Worm (Caenorhabditis elegans) whole organism, L4 larva: ENCODE measurements around the gene imb-2.
A peak's percentile ranks its signal among the peaks of the same experiment; 100 is the strongest.

Source experiments
- D1046.2 ChIP-seq: fragments of 200-800 bp; sonication (Bioruptor generic); IDR thresholded peaks from 2 replicates; pipeline ENCODE4 v1.3.6; 2022; ENCODE audit warnings: missing genetic modification characterization, missing compliant biosample characterization
- F49E8.2 ChIP-seq: sonication (generic microtip); optimal IDR thresholded peaks from 2 replicates; lab custom pipeline; 2016; ENCODE audit warnings: missing compliant biosample characterization, mild to moderate bottlenecking, missing genetic modification characterization, borderline replicate concordance
- T26A8.4 ChIP-seq: fragments of 200-800 bp; sonication (Bioruptor generic); IDR thresholded peaks from 2 replicates; pipeline ENCODE4 v1.3.6; 2022; ENCODE audit warnings: missing genetic modification characterization, missing compliant biosample characterization
- Y48G9A.11 ChIP-seq: fragments of 200-800 bp; sonication (Bioruptor generic); IDR thresholded peaks from 2 replicates; pipeline ENCODE4 v1.3.6; 2022; ENCODE audit warnings: missing genetic modification reagents, missing genetic modification characterization, missing compliant biosample characterization
- Y75B8A.6 ChIP-seq: fragments of 200-800 bp; sonication (Bioruptor generic); IDR thresholded peaks from 2 replicates; pipeline ENCODE4 v1.3.6; 2022; ENCODE audit warnings: missing genetic modification reagents, missing genetic modification characterization, missing compliant biosample characterization
- aha-1 ChIP-seq: fragments of 150-350 bp; peaks from one replicate; lab custom pipeline; 2014; ENCODE audit warnings: missing biosample characterization, missing genetic modification characterization
- aly-2 ChIP-seq: sonication (generic microtip); optimal IDR thresholded peaks from 2 replicates; lab custom pipeline; 2018; ENCODE audit warnings: missing biosample characterization, missing genetic modification characterization
- ama-1 ChIP-seq: fragments of 150-350 bp; optimal IDR thresholded peaks from 2 replicates; lab custom pipeline; 2014; ENCODE audit warnings: inconsistent platforms, mixed read lengths
- ceh-32 ChIP-seq: sonication (generic microtip); optimal IDR thresholded peaks from 2 replicates; lab custom pipeline; 2016; ENCODE audit warnings: mild to moderate bottlenecking, missing genetic modification characterization, missing compliant biosample characterization; ENCODE audit not compliant: poor library complexity
- ceh-44 ChIP-seq: fragments of 200-800 bp; sonication (Bioruptor generic); IDR thresholded peaks from 2 replicates; pipeline ENCODE4 v1.3.6; 2022; ENCODE audit warnings: missing genetic modification reagents, missing genetic modification characterization, missing compliant biosample characterization
- ceh-62 ChIP-seq: sonication (generic microtip); optimal IDR thresholded peaks from 2 replicates; lab custom pipeline; 2017; ENCODE audit warnings: missing biosample characterization, missing genetic modification characterization
- ctbp-1 ChIP-seq: fragments of 200-800 bp; sonication (Bioruptor generic); IDR thresholded peaks from 2 replicates; pipeline ENCODE4 v1.3.6; 2022; ENCODE audit warnings: missing genetic modification reagents, missing genetic modification characterization, missing compliant biosample characterization
- daf-12 ChIP-seq: fragments of 150-350 bp; optimal IDR thresholded peaks from 2 replicates; lab custom pipeline; 2014; ENCODE audit warnings: missing biosample characterization, missing genetic modification reagents, missing genetic modification characterization
- daf-8 ChIP-seq: fragments of 200-800 bp; sonication (Bioruptor generic); IDR thresholded peaks from 2 replicates; pipeline ENCODE4 v1.3.6; 2022; ENCODE audit warnings: missing genetic modification characterization, missing compliant biosample characterization
- dmd-6 ChIP-seq: fragments of 200-800 bp; sonication (Bioruptor generic); IDR thresholded peaks from 2 replicates; pipeline ENCODE4 v1.3.6; 2022; ENCODE audit warnings: missing genetic modification reagents, missing genetic modification characterization, missing compliant biosample characterization
- egl-27 ChIP-seq: sonication (generic microtip); optimal IDR thresholded peaks from 3 replicates; lab custom pipeline; 2017; ENCODE audit warnings: missing biosample characterization, missing genetic modification reagents, missing genetic modification characterization
- fkh-10 ChIP-seq: fragments of 150-350 bp; optimal IDR thresholded peaks from 2 replicates; lab custom pipeline; 2014; ENCODE audit warnings: missing biosample characterization, missing genetic modification reagents, missing genetic modification characterization
- fos-1 ChIP-seq: fragments of 150-350 bp; optimal IDR thresholded peaks from 2 replicates; lab custom pipeline; 2014; ENCODE audit warnings: missing biosample characterization, missing genetic modification characterization
- hif-1 ChIP-seq, 2 experiments: sonication (generic microtip); optimal IDR thresholded peaks; 2 replicates each; lab custom pipeline; 2016 to 2017; ENCODE audit warnings: missing compliant biosample characterization in 2 of 2, missing genetic modification characterization in 2 of 2, missing genetic modification reagents in 2 of 2, missing genotype in 2 of 2, mild to moderate bottlenecking in 1 of 2
- hlh-11 ChIP-seq: fragments of 200-800 bp; sonication (Bioruptor generic); optimal IDR thresholded peaks from 2 replicates; lab custom pipeline; 2018; ENCODE audit warnings: mild to moderate bottlenecking, missing genetic modification characterization, missing compliant biosample characterization
- hmg-1.1 ChIP-seq: fragments of 200-800 bp; sonication (Bioruptor generic); IDR thresholded peaks from 2 replicates; pipeline ENCODE4 v1.3.6; 2022; ENCODE audit warnings: missing genetic modification reagents, missing genetic modification characterization, missing compliant biosample characterization
- jun-1 ChIP-seq: fragments of 150-350 bp; optimal IDR thresholded peaks from 2 replicates; lab custom pipeline; 2014; ENCODE audit warnings: missing biosample characterization, missing genetic modification reagents, missing genetic modification characterization
- lin-1 ChIP-seq: fragments of 200-800 bp; sonication (Bioruptor generic); IDR thresholded peaks from 2 replicates; pipeline ENCODE4 v1.3.6; 2022; ENCODE audit warnings: missing genetic modification reagents, missing genetic modification characterization, missing compliant biosample characterization
- lin-13 ChIP-seq: fragments of 150-350 bp; optimal IDR thresholded peaks from 2 replicates; lab custom pipeline; 2014; ENCODE audit warnings: missing biosample characterization, missing genetic modification reagents, missing genetic modification characterization
- lin-38 ChIP-seq: fragments of 200-800 bp; sonication (Bioruptor generic); IDR thresholded peaks from 2 replicates; pipeline ENCODE4 v1.3.6; 2022; ENCODE audit warnings: missing genetic modification reagents, missing genetic modification characterization, missing compliant biosample characterization
- lin-39 ChIP-seq: fragments of 150-350 bp; optimal IDR thresholded peaks from 2 replicates; lab custom pipeline; 2014; ENCODE audit warnings: missing biosample characterization, missing genetic modification reagents, missing genetic modification characterization
- lsy-2 ChIP-seq, 2 experiments: fragments of 150-350 bp in 1 of 2; sonication (generic microtip) in 1 of 2; optimal IDR thresholded peaks; 2 replicates each; lab custom pipeline; 2014 to 2017; ENCODE audit warnings: missing biosample characterization in 2 of 2, missing genetic modification characterization in 2 of 2
- madf-5 ChIP-seq, 2 experiments: fragments of 200-800 bp; sonication (Bioruptor generic); IDR thresholded peaks; 2 replicates each; pipeline ENCODE4 v1.3.6; 2022; ENCODE audit warnings: missing compliant biosample characterization in 2 of 2, missing genetic modification characterization in 2 of 2
- mes-2 ChIP-seq: sonication (generic microtip); optimal IDR thresholded peaks from 2 replicates; lab custom pipeline; 2016; ENCODE audit warnings: missing genotype, mild to moderate bottlenecking, missing genetic modification characterization, missing compliant biosample characterization; ENCODE audit not compliant: poor library complexity, severe bottlenecking
- nhr-11 ChIP-seq: fragments of 150-350 bp; optimal IDR thresholded peaks from 2 replicates; lab custom pipeline; 2014; ENCODE audit warnings: missing biosample characterization, missing genetic modification characterization
- nhr-6 ChIP-seq: fragments of 150-350 bp; optimal IDR thresholded peaks from 2 replicates; lab custom pipeline; 2014; ENCODE audit warnings: missing biosample characterization, missing genetic modification characterization
- set-16 ChIP-seq: fragments of 200-800 bp; sonication (Bioruptor generic); IDR thresholded peaks from 2 replicates; pipeline ENCODE4 v1.3.6; 2022; ENCODE audit warnings: missing genetic modification reagents, missing genetic modification characterization, missing compliant biosample characterization
- snpc-1.2 ChIP-seq: fragments of 200-800 bp; sonication (Bioruptor generic); IDR thresholded peaks from 2 replicates; pipeline ENCODE4 v1.3.6; 2022; ENCODE audit warnings: missing genetic modification reagents, missing genetic modification characterization, missing compliant biosample characterization
- spr-1 ChIP-seq: sonication (generic microtip); optimal IDR thresholded peaks from 2 replicates; lab custom pipeline; 2016; ENCODE audit warnings: mild to moderate bottlenecking, missing genetic modification characterization, missing compliant biosample characterization
- spr-3 ChIP-seq: fragments of 200-800 bp; sonication (Bioruptor generic); optimal IDR thresholded peaks from 2 replicates; lab custom pipeline; 2018; ENCODE audit warnings: mild to moderate bottlenecking, missing genetic modification characterization, missing compliant biosample characterization
- unc-130 ChIP-seq: sonication (generic microtip); optimal IDR thresholded peaks from 2 replicates; lab custom pipeline; 2016; ENCODE audit warnings: missing genetic modification reagents, missing genetic modification characterization, missing compliant biosample characterization
- unc-39 ChIP-seq: sonication (generic microtip); optimal IDR thresholded peaks from 2 replicates; lab custom pipeline; 2017; ENCODE audit warnings: missing biosample characterization, missing genetic modification characterization
- vab-7 ChIP-seq: fragments of 200-800 bp; sonication (Bioruptor generic); IDR thresholded peaks from 2 replicates; pipeline ENCODE4 v1.3.6; 2022; ENCODE audit warnings: missing genetic modification reagents, missing genetic modification characterization, missing compliant biosample characterization
- zfp-3 ChIP-seq: fragments of 200-800 bp; sonication (Bioruptor generic); conservative IDR thresholded peaks from 2 replicates; pipeline ENCODE4 v1.3.6; 2022; ENCODE audit warnings: missing genetic modification reagents, missing genetic modification characterization, missing compliant biosample characterization
- zip-2 ChIP-seq: fragments of 150-350 bp; optimal IDR thresholded peaks from 2 replicates; lab custom pipeline; 2014; ENCODE audit warnings: missing biosample characterization, missing genetic modification characterization
- ztf-7 ChIP-seq: fragments of 150-350 bp; optimal IDR thresholded peaks from 2 replicates; lab custom pipeline; 2014; ENCODE audit warnings: missing biosample characterization, missing genetic modification characterization

Gene imb-2

ce11 chrII:14407332-14408270 lies 42.1 kb downstream of the imb-2 start (continued):
- no peak for TF ChIP-seq daf-12 (tag; lab: Kevin White, UChicago)
- no peak for TF ChIP-seq Y48G9A.11 (GFP tag; lab: Robert Waterston, UW)
- TF ChIP-seq dmd-6 (GFP tag; lab: Robert Waterston, UW): no peak
- TF ChIP-seq hmg-1.1 (GFP tag; lab: Robert Waterston, UW): peak; percentile 7; the same call in 1 of the 2 replicates
- TF ChIP-seq vab-7 (GFP tag; lab: Robert Waterston, UW): no peak
- peak; percentile 52 for TF ChIP-seq spr-1 (tag; lab: Kevin White, UChicago)
- peak; percentile 38 for TF ChIP-seq zip-2 (tag; lab: Kevin White, UChicago)
- TF ChIP-seq D1046.2 (GFP tag; lab: Robert Waterston, UW): 0 out of 2 replicates have a peak, but pooled peaks have one; percentile 9
- TF ChIP-seq ztf-7 (tag; lab: Kevin White, UChicago): peak; percentile 56
- peak; percentile 86 for TF ChIP-seq zfp-3 (GFP tag; lab: Robert Waterston, UW)
- no peak for TF ChIP-seq lin-13 (GFP tag; lab: Kevin White, UChicago)
- TF ChIP-seq snpc-1.2 (GFP tag; lab: Robert Waterston, UW): 0 out of 2 replicates have a peak, but pooled peaks have one; percentile 40
- no peak for TF ChIP-seq lin-39 (tag; lab: Kevin White, UChicago)
- no peak for TF ChIP-seq ceh-32
- TF ChIP-seq set-16 (GFP tag; lab: Robert Waterston, UW): no peak
- TF ChIP-seq ceh-44: no peak
- TF ChIP-seq daf-8 (GFP tag; lab: Robert Waterston, UW): no peak
- TF ChIP-seq T26A8.4 (GFP tag; lab: Robert Waterston, UW): peak; percentile 95
- no peak for TF ChIP-seq ceh-62
- TF ChIP-seq fkh-10 (GFP tag; lab: Kevin White, UChicago): no peak
- TF ChIP-seq nhr-11 (tag; lab: Kevin White, UChicago): no peak
- no peak for TF ChIP-seq jun-1 (tag; lab: Kevin White, UChicago)
- TF ChIP-seq spr-3 (GFP tag; lab: Kevin White, UChicago): no peak
- peak; percentile 63 for TF ChIP-seq hlh-11 (tag; lab: Kevin White, UChicago)
- peak in 1 of 2 experiments; percentile 4; a peak in 1 of 4 replicates for TF ChIP-seq madf-5 (GFP tag; IDR thresholded peaks at IDR 0.05; lab: Robert Waterston, UW)
- TF ChIP-seq fos-1 (tag; lab: Kevin White, UChicago): no peak
- TF ChIP-seq Y75B8A.6 (GFP tag; lab: Robert Waterston, UW): no peak
- TF ChIP-seq ama-1 (lab: Kevin White, UChicago): no peak
- peak; percentile 54; the same call in 1 of the 2 replicates for TF ChIP-seq lin-1 (GFP tag; lab: Robert Waterston, UW)
- peak in 1 of 2 experiments; percentile 48 for TF ChIP-seq hif-1 (tag; optimal IDR thresholded peaks at IDR 0.05; lab: Kevin White, UChicago)
- TF ChIP-seq unc-39 (tag; lab: Kevin White, UChicago): no peak
- 0 out of 2 replicates have a peak, but pooled peaks have one; percentile 62 for TF ChIP-seq ctbp-1 (GFP tag; lab: Robert Waterston, UW)
- peak; percentile 17 for TF ChIP-seq nhr-6 (tag; lab: Kevin White, UChicago)
- peak; percentile 80 for TF ChIP-seq aha-1 (tag; lab: Kevin White, UChicago)
- TF ChIP-seq lsy-2 (tag; optimal IDR thresholded peaks at IDR 0.05; lab: Kevin White, UChicago): peak in 1 of 2 experiments; percentile 81

- TF ChIP-seq lin-1 (GFP tag; lab: Robert Waterston, UW) (0 out of 2 replicates have a peak, but pooled peaks have one; percentile 3), mes-2 (no peak)
Observed at ce11 chrII:14408312-14408711, 42.8 kb downstream of the imb-2 start, which contains the start of gene F26H11.4. TSS of gene F26H11.4 (plus strand) at chrII:14408612.

- peak; percentile 54 for TF ChIP-seq lin-38 (GFP tag; lab: Robert Waterston, UW)
- no peak for TF ChIP-seq egl-27 (tag; lab: Kevin White, UChicago)
- no peak for TF ChIP-seq aly-2
- peak; percentile 73 for TF ChIP-seq unc-130 (GFP tag; lab: Kevin White, UChicago)
- TF ChIP-seq F49E8.2 (tag; lab: Kevin White, UChicago): peak; percentile 66
- peak in 1 of 2 experiments; percentile 70 for TF ChIP-seq lsy-2 (tag; optimal IDR thresholded peaks at IDR 0.05; lab: Kevin White, UChicago)
Observed at ce11 chrII:14410768-14411167, 45.3 kb downstream of the imb-2 start, which contains the start of gene dsb-2. TSS of gene dsb-2 (plus strand) at chrII:14411095.
